Worm (Caenorhabditis elegans): Measurements from ENCODE around the gene T26C11.4.

- TF ChIP-seq nhr-237 (tag; optimal IDR thresholded peaks at IDR 0.05) (no peak), mab-5 (tag; optimal IDR thresholded peaks at IDR 0.05) (no peak), mep-1 (tag; optimal IDR thresholded peaks at IDR 0.05) (no peak), cnd-1 (tag; optimal IDR thresholded peaks at IDR 0.05) (no peak), elt-3 (tag; optimal IDR thresholded peaks at IDR 0.05) (no peak), unc-39 (tag; optimal IDR thresholded peaks at IDR 0.05) (no peak)
These were observed 29.2 kb downstream of the T26C11.4 start, which contains the start of gene C14E2.7 for ce11 chrX:1816106-1816505.
